Fruit fly (Drosophila melanogaster) whole organism, embryonic: ENCODE data around the gene Tep1.

Source experiments
- Atf3 ChIP-seq: fragments of 200-800 bp; sonication (Bioruptor generic); optimal IDR thresholded peaks from 3 replicates; lab custom pipeline; 2016; ENCODE audit warnings: missing biosample characterization, missing genetic modification characterization
- CG2889 ChIP-seq: fragments of 200-800 bp; sonication (Bioruptor generic); IDR thresholded peaks from 3 replicates; pipeline ENCODE4 v1.3.6; 2022; ENCODE audit warnings: missing biosample characterization, missing genetic modification characterization
- CG34376 ChIP-seq: fragments of 200-800 bp; sonication (Bioruptor generic); optimal IDR thresholded peaks from 2 replicates; lab custom pipeline; 2018; ENCODE audit warnings: missing biosample characterization, mild to moderate bottlenecking, missing genetic modification characterization
- CG4404 ChIP-seq: fragments of 200-800 bp; sonication (Bioruptor generic); IDR thresholded peaks from 2 replicates; pipeline ENCODE4 v1.3.6; 2022; ENCODE audit warnings: missing biosample characterization, missing genetic modification characterization
- CG5953 ChIP-seq: fragments of 200-800 bp; sonication (Bioruptor generic); IDR thresholded peaks from 2 replicates; pipeline ENCODE4 v1.3.6; 2022; ENCODE audit warnings: missing biosample characterization, missing genetic modification characterization
- CG8359 ChIP-seq: fragments of 200-800 bp; sonication (Bioruptor generic); optimal IDR thresholded peaks from 2 replicates; lab custom pipeline; 2017; ENCODE audit warnings: missing biosample characterization, mild to moderate bottlenecking, missing genetic modification characterization, borderline replicate concordance
- CG9437 ChIP-seq: fragments of 200-800 bp; sonication (Bioruptor generic); optimal IDR thresholded peaks from 2 replicates; lab custom pipeline; 2018; ENCODE audit warnings: missing biosample characterization, mild to moderate bottlenecking, missing genetic modification characterization
- Dad ChIP-seq: fragments of 200-800 bp; sonication (Bioruptor generic); optimal IDR thresholded peaks from 3 replicates; lab custom pipeline; 2016; ENCODE audit warnings: missing biosample characterization, missing genetic modification characterization
- HmgZ ChIP-seq: fragments of 200-800 bp; sonication (Bioruptor generic); optimal IDR thresholded peaks from 2 replicates; lab custom pipeline; 2018; ENCODE audit warnings: missing biosample characterization, mild to moderate bottlenecking, missing genetic modification characterization
- Max ChIP-seq: fragments of 200-800 bp; sonication (Bioruptor generic); optimal IDR thresholded peaks from 2 replicates; lab custom pipeline; 2016; ENCODE audit warnings: missing biosample characterization, mild to moderate bottlenecking, missing genetic modification characterization
- NC2α ChIP-seq: fragments of 200-800 bp; sonication (Bioruptor generic); optimal IDR thresholded peaks from 2 replicates; lab custom pipeline; 2016; ENCODE audit warnings: missing biosample characterization, missing genetic modification characterization
- Trl ChIP-seq, 3 experiments: fragments of >200 bp in 2 of 3; fragments of 200-800 bp in 1 of 3; sonication (Bioruptor generic) in 1 of 3; optimal IDR thresholded peaks; 2 replicates in 1 of 3; 3 replicates in 2 of 3; lab custom pipeline; 2016 to 2017; ENCODE audit warnings: missing biosample characterization in 1 of 3, missing genetic modification characterization in 1 of 3
- ewg ChIP-seq: fragments of 200-800 bp; sonication (Bioruptor generic); optimal IDR thresholded peaks from 3 replicates; lab custom pipeline; 2017; ENCODE audit warnings: mild to moderate bottlenecking, missing biosample characterization, missing genetic modification reagents, missing genetic modification characterization
- gsb-n ChIP-seq: fragments of 200-800 bp; sonication (Bioruptor generic); optimal IDR thresholded peaks from 3 replicates; lab custom pipeline; 2018; ENCODE audit warnings: missing biosample characterization, mild to moderate bottlenecking, missing genetic modification characterization
- ind ChIP-seq: fragments of 200-800 bp; sonication (Bioruptor generic); optimal IDR thresholded peaks from 3 replicates; lab custom pipeline; 2016; ENCODE audit warnings: missing biosample characterization, missing genetic modification characterization
- jigr1 ChIP-seq: fragments of 200-800 bp; sonication (Bioruptor generic); IDR thresholded peaks from 3 replicates; pipeline ENCODE4 v1.3.6; 2022; ENCODE audit warnings: missing biosample characterization, missing genetic modification characterization
- salm ChIP-seq: fragments of 200-800 bp; sonication (Bioruptor generic); optimal IDR thresholded peaks from 2 replicates; lab custom pipeline; 2018; ENCODE audit warnings: missing biosample characterization, mild to moderate bottlenecking, missing genetic modification characterization
- tgo ChIP-seq: fragments of 200-800 bp; sonication (Bioruptor generic); IDR thresholded peaks from 3 replicates; pipeline ENCODE4 v1.3.6; 2022; ENCODE audit warnings: missing biosample characterization, missing genetic modification characterization
- wdn ChIP-seq: fragments of 200-800 bp; sonication (Bioruptor generic); IDR thresholded peaks from 2 replicates; pipeline ENCODE4 v1.3.6; 2022; ENCODE audit warnings: missing biosample characterization, missing genetic modification characterization

The Tep1 gene

DNA sequence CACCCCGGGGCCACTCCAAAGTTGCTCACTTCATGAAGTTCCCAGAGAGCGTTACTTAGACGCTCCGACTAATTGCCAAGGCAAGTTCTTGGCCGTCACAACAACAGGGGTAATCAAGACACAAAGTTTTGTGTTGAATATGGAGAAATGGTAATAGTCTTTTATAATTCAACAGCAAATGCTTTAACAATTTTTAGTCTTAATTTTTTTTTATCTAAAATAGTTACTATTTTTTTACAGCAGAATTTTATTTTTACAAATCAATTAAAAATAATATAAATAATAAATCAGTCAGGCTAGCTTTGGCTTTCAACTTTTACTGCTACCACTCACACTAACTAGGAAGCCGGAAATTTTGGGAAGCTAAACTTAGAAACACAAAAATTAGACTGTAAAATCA, 41.3 kb downstream of the Tep1 start, which contains the start of gene CG13243 (continued):
- no peak for TF ChIP-seq gsb-n (tag; lab: Kevin White, UChicago)
- no peak for TF ChIP-seq CG4404
- no peak for TF ChIP-seq CG5953 (GFP tag; lab: Robert Waterston, UW)
- TF ChIP-seq Dad (GFP tag; lab: Kevin White, UChicago): no peak
- no peak for TF ChIP-seq CG8359 (GFP tag; lab: Kevin White, UChicago)
- TF ChIP-seq jigr1 (GFP tag; lab: Robert Waterston, UW): no peak

DNA sequence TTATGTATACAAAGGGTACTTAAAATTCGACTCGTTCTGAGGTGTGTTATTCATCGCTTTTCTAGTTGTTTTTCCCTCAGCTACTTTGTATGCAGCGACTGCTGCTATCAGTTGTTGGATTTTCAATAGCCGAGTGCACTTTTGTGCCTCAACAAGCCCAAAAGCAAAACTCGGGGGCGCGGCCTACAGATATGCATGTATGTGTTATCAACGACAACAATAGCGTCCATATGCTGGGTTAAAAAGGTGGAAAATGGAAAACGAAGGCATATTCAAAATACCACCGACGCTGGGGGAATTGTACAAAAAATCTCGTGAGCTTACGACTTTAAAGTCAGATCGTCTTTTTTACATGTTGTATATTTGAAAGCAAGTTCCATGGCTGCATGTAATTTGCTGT, 47.0 kb downstream of the Tep1 start:
- no peak for TF ChIP-seq Atf3 (GFP tag; lab: Kevin White, UChicago)
- no peak for TF ChIP-seq HmgZ (tag; lab: Kevin White, UChicago)
- no peak for TF ChIP-seq Max (GFP tag; lab: Kevin White, UChicago)
- TF ChIP-seq NC2α (GFP tag; lab: Kevin White, UChicago): no peak
- no peak for TF ChIP-seq ind (GFP tag; lab: Kevin White, UChicago)
- no peak for TF ChIP-seq CG2889 (GFP tag; lab: Robert Waterston, UW)
- TF ChIP-seq CG34376 (GFP tag; lab: Kevin White, UChicago): no peak
- no peak for TF ChIP-seq CG9437 (GFP tag; lab: Kevin White, UChicago)
- no peak for TF ChIP-seq salm (tag; lab: Kevin White, UChicago)
- no peak for TF ChIP-seq wdn (GFP tag; lab: Robert Waterston, UW)
- TF ChIP-seq ewg (GFP tag; lab: Kevin White, UChicago): no peak
- no peak for TF ChIP-seq tgo (GFP tag; lab: Robert Waterston, UW)
- TF ChIP-seq Trl (optimal IDR thresholded peaks at IDR 0.05; lab: Kevin White, UChicago): no peak
- no peak for TF ChIP-seq Trl (GFP tag; optimal IDR thresholded peaks at IDR 0.05; lab: Kevin White, UChicago)
